Fruit fly (Drosophila melanogaster) whole organism: ENCODE results near the gene CRAT.

Source experiments
- CG8478 ChIP-seq: fragments of >200 bp; optimal IDR thresholded peaks from 2 replicates; lab custom pipeline; 2018; ENCODE audit warnings: inconsistent platforms
- Dll ChIP-seq: fragments of >200 bp; optimal IDR thresholded peaks from 2 replicates; lab custom pipeline; 2017
- pan ChIP-seq: fragments of >200 bp; optimal IDR thresholded peaks from 2 replicates; lab custom pipeline; 2017
- usp ChIP-seq: fragments of >200 bp; optimal IDR thresholded peaks from 2 replicates; lab custom pipeline; 2017; ENCODE audit warnings: missing biosample characterization, missing genetic modification characterization, mixed read lengths

- TF ChIP-seq usp (GFP tag; lab: Kevin White, UChicago), result no peak
- no peak for TF ChIP-seq CG8478 (lab: Kevin White, UChicago)
- TF ChIP-seq Dll (lab: Kevin White, UChicago), result no peak
- no peak for TF ChIP-seq pan (lab: Kevin White, UChicago)
Observed at dm6 chr3R:6368100-6368499, 7.7 kb downstream of the CRAT start, which contains the start of gene CG42724.
